Worm (Caenorhabditis elegans): Measurements from ENCODE around the gene F59F4.3.

ce11 chrX:15826866-15827265, 20.5 kb downstream of the F59F4.3 start, which contains the start of gene Y7A5A.9:
- TF ChIP-seq fkh-10 (GFP tag; optimal IDR thresholded peaks at IDR 0.05): no peak
- no peak for TF ChIP-seq pha-4 (tag; optimal IDR thresholded peaks at IDR 0.05)
- no peak for TF ChIP-seq nhr-12 (tag; optimal IDR thresholded peaks at IDR 0.05)
- TF ChIP-seq mdl-1 (tag; optimal IDR thresholded peaks at IDR 0.05): no peak
- TF ChIP-seq ceh-82 (tag; optimal IDR thresholded peaks at IDR 0.05): no peak
- no peak for TF ChIP-seq eor-1 (tag; optimal IDR thresholded peaks at IDR 0.05)
- no peak for TF ChIP-seq nhr-28 (tag; optimal IDR thresholded peaks at IDR 0.05)
